Worm (Caenorhabditis elegans) whole organism, midembryonic: ENCODE data around the gene tag-250.
"Not testable (repeated sequence)": the region's sequence is repeated elsewhere in the genome, so short reads cannot be mapped to it uniquely, and the experiment has no call there.

Experiments used
- T22C8.4 ChIP-seq: fragments of 200-800 bp; sonication (Bioruptor generic); IDR thresholded peaks from 2 replicates; pipeline ENCODE4 v1.3.6; 2022; ENCODE audit warnings: missing genetic modification characterization, missing compliant biosample characterization
- cog-1 ChIP-seq: sonication (generic microtip); optimal IDR thresholded peaks from 2 replicates; lab custom pipeline; 2016; ENCODE audit warnings: missing genetic modification characterization, missing compliant biosample characterization
- flt-1 ChIP-seq: fragments of 200-800 bp; sonication (Bioruptor generic); IDR thresholded peaks from 2 replicates; pipeline ENCODE4 v1.3.6; 2022; ENCODE audit warnings: missing genetic modification characterization, missing compliant biosample characterization
- klf-2 ChIP-seq: fragments of 200-800 bp; sonication (Bioruptor generic); conservative IDR thresholded peaks from 2 replicates; pipeline ENCODE4 v1.3.6; 2022; ENCODE audit warnings: missing genetic modification reagents, missing genetic modification characterization, missing compliant biosample characterization
- med-1 ChIP-seq: sonication (generic microtip); optimal IDR thresholded peaks from 2 replicates; lab custom pipeline; 2017; ENCODE audit warnings: missing genetic modification characterization, mild to moderate bottlenecking, missing compliant biosample characterization, antibody characterized with exemption, missing genetic modification reagents; ENCODE audit not compliant: insufficient read depth
- ref-1 ChIP-seq: fragments of 200-800 bp; sonication (Bioruptor generic); conservative IDR thresholded peaks from 2 replicates; pipeline ENCODE4 v1.3.6; 2022; ENCODE audit warnings: missing genetic modification reagents, missing genetic modification characterization, missing compliant biosample characterization
- tab-1 ChIP-seq: fragments of 200-800 bp; sonication (Bioruptor generic); IDR thresholded peaks from 2 replicates; pipeline ENCODE4 v1.3.6; 2022; ENCODE audit warnings: missing genetic modification characterization, missing compliant biosample characterization
- ztf-23 ChIP-seq: fragments of 200-800 bp; sonication (Bioruptor generic); IDR thresholded peaks from 2 replicates; pipeline ENCODE4 v1.3.6; 2022; ENCODE audit warnings: missing genetic modification reagents, missing genetic modification characterization, missing compliant biosample characterization
- ztf-29 ChIP-seq: fragments of 200-800 bp; sonication (Bioruptor generic); IDR thresholded peaks from 2 replicates; pipeline ENCODE4 v1.3.6; 2022; ENCODE audit warnings: missing genetic modification reagents, missing genetic modification characterization, missing compliant biosample characterization

Gene tag-250

DNA sequence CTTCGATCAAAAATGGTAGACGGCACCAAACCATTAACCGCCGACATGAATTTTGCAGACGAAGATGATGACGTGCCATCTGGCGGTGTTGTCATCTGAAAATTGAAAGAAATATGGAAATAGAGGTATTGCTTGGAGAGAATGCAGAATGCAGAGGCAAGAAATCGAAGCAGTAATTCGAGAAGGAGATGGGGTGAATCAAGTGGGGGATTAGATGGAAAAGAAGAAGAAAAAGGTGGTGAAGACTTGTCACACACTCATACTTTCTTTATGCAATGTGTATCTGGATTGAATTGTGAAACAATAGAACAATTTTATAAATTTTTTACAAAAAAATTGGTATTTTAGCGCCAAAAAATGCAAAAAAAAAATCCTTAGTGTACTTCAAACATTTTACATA is at the start of gene tag-250:
TSS of gene tag-250 (minus strand) at position 101 of the 400 bp plus-strand sequence.
- TF ChIP-seq ztf-29 (no peak), flt-1 (GFP tag; lab: Robert Waterston, UW) (no peak), T22C8.4 (GFP tag; lab: Robert Waterston, UW) (no peak), klf-2 (no peak), cog-1 (no peak), tab-1 (GFP tag; lab: Robert Waterston, UW) (no peak)

DNA sequence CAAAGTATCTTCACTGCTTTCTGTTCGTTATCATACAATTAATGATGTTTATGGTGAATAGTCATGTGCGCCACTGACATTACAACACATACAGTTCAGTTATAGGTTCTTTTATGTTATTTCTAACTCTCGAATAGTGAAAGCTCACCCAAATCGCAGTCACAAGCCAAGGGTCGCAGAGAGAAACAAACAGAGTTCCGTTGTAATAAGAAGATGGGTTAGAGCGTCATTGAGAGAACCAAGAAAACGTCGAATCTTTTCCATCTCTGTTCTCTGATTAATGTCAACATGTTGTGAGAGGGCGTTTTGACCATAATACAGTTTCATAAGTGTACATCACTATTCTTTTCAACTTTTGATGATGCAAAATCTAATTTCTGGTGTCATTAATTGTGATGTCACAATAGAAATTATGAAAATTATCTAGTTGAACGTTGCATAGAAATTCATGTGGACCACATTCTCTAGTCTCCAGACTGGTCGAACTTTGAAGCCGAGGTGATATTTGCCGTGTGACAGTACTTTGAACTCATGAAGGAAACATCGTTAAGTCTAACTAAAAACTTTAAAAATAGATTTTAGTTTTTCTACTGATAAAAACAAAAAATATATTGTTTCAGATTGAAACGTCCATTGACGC is 49.4 kb upstream of the tag-250 start:
- TF ChIP-seq ztf-29 (no peak), ref-1 (no peak), med-1 (GFP tag; lab: Kevin White, UChicago) (no peak), ztf-23 (GFP tag; lab: Robert Waterston, UW) (no peak), cog-1 (no peak), klf-2 (no peak), tab-1 (GFP tag; lab: Robert Waterston, UW) (no peak)

DNA sequence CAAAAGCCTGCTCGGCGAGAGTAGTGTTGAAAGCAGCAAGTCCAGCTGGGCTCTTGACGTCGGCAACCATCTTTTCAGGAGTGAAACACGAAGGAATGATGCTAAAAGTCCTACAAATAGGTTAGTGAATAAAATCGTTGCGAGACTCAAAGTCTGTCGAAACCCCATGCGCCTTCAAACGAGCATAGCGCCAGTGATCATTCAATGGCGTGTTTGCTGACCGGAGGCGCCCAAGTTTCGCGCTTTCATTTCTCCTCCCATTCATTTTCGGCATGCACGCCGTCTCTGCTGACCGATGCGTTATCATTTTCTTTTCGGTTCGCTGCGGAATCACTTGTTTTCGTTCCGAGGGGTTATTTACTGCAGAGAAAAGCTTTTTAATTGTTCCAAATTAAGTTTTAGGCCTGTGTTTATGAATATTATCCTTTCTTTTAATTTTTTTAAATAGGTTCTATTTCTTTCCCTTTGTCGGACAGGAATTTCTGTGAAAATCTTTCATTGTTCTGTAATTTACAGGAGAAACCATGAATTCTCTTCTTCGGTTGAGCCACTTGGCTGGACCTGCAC is 48.6 kb upstream of the tag-250 start, which contains the start of the genes eef-1B.1 and aco-2:
TSS of gene eef-1B.1 (minus strand) at position 186 of the 567 bp plus-strand sequence.
TSS of gene aco-2 (plus strand) at position 517 of the 567 bp plus-strand sequence.
- TF ChIP-seq med-1 (GFP tag; lab: Kevin White, UChicago) (no peak), cog-1 (peak; percentile 1)

DNA sequence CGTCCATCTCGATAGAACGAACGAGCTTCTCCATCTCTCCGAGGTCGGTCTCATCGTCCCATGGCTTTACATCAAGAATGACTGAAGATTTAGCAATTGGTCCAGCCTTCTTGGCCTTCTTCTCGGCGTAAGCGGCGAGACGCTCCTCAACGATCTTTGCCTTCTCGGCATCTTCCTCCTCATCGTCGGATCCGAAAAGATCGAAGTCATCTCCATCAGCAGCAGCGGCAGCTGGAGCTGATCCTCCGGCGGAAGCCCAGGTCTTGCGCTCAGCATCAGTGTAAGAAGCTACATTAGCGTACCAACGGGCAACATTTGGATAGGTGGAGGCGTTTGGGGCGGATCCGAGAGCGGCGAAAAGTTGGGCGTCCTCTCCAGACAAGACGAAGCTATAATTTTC is 48.0 kb upstream of the tag-250 start:
- TF ChIP-seq flt-1 (GFP tag; lab: Robert Waterston, UW) (no peak), ztf-23 (GFP tag; lab: Robert Waterston, UW) (no peak), klf-2 (no peak), med-1 (GFP tag; lab: Kevin White, UChicago) (no peak), tab-1 (GFP tag; lab: Robert Waterston, UW) (no peak), ref-1 (no peak), T22C8.4 (GFP tag; lab: Robert Waterston, UW) (no peak), cog-1 (no peak)

DNA sequence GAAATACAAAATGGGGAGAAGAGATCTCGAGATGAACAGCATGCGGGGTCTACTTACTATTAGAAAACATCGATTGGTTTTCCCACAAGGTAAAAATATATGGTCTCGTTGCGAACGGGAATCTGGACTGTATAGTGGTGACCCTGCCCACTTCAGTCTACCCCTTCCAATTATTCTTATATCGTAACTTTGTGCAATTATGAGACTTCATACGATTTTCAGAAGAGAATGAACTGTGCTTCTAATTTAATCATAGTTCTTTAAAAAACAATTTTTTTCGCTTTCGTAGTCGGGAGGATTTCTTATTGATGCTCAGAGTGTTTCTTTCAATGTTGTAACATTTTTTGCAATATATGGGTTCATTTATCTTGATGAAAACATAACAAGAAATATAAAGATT is 47.3 kb upstream of the tag-250 start, which contains the start of gene F54H12.5:
TSS of gene F54H12.5 (minus strand) at position 101 of the 400 bp plus-strand sequence.
- TF ChIP-seq klf-2, result no peak
- TF ChIP-seq flt-1 (GFP tag; lab: Robert Waterston, UW), result no peak
- no peak for TF ChIP-seq med-1 (GFP tag; lab: Kevin White, UChicago)
- no peak for TF ChIP-seq tab-1 (GFP tag; lab: Robert Waterston, UW)
- no peak for TF ChIP-seq T22C8.4 (GFP tag; lab: Robert Waterston, UW)
- no peak for TF ChIP-seq ztf-23 (GFP tag; lab: Robert Waterston, UW)
- no peak for TF ChIP-seq ztf-29

DNA sequence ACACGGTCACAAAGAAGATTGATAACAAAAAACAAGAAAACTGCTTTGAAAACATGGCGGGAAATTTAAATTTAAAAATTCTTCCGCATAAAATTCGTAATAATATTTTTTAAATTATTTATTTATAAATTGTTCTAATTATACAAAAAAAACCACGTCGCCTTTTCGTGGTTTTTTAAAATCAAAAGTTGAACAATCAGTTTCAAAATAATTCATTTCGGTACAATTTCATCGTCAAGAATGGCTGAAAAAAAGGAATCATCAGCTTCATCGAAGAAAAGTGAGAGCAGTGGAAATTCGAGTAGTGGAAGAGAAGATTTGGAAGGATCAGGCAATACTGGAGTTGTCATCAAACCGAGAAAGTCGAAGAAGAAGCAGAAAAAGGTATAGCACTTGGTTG is 44.4 kb upstream of the tag-250 start, which contains the start of the genes F54H12.8 and F54H12.7:
TSS of gene F54H12.8 (minus strand) at position 101 of the 400 bp plus-strand sequence.
TSS of gene F54H12.7 (plus strand) at position 229 of the 400 bp plus-strand sequence.
- TF ChIP-seq med-1 (GFP tag; lab: Kevin White, UChicago) (no peak), ztf-29 (no peak), flt-1 (GFP tag; lab: Robert Waterston, UW) (no peak), tab-1 (GFP tag; lab: Robert Waterston, UW) (no peak), ref-1 (no peak), cog-1 (no peak), klf-2 (no peak), ztf-23 (GFP tag; lab: Robert Waterston, UW) (no peak), T22C8.4 (GFP tag; lab: Robert Waterston, UW) (no peak)

DNA sequence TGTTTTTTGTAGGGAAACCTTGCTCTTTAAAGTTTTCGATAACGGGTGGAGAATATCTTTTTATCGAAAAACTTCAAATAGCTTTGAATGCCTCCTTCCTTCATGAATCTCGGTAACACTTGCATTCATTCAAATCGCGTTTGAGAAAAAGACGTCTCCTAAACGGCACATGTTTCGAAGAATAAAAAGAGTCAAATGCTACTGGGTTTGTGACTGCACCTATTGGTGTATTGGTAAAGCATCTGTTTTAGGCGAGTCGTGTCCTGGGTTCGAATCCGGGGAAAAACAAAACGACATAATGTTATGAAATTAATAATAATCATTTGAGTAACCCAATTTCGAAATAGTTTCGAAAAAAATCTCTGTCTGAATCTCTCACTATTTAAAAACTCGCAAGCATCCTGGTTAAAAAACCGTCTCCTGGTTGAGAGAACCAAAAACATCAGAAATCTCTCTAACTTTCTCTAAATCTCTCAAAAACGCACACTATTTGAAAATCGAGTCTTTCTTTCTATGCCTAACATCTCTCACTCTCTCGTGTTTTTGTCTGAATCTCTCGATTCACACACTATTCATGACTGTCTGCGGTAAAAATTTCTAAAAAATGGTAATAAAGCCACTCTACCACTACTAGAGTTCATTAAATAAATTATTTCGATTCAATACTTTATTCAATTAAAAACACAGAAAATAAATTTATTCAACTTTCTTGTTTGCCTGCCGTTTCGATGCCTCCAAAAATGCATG is 41.4 kb upstream of the tag-250 start:
- TF ChIP-seq flt-1 (GFP tag; lab: Robert Waterston, UW), result 0 out of 2 replicates have a peak, but pooled peaks have one; percentile 53

DNA sequence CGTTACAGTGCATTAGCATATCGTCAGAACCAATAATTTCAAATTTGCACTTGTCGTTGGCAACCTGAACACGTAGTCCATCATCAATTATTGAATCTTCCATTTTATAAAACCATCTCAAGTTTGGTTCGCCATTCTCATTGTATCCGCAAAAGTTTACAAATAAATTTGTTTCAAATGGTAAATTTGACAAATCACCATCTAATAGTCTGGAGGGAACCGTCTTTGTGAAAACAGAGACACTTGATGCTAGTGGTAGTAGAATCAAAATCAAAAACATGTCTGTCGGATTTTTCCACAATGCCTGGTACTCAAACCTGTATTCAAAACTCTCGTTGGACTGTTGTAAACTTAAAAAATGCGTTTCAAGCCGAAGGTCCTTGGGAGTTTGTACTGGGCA is 39.6 kb upstream of the tag-250 start, which contains the start of gene F54H12.2:
TSS of gene F54H12.2 (plus strand) at position 301 of the 400 bp plus-strand sequence.
- not testable (repeated sequence) for TF ChIP-seq flt-1 (GFP tag; lab: Robert Waterston, UW); ref-1; cog-1

DNA sequence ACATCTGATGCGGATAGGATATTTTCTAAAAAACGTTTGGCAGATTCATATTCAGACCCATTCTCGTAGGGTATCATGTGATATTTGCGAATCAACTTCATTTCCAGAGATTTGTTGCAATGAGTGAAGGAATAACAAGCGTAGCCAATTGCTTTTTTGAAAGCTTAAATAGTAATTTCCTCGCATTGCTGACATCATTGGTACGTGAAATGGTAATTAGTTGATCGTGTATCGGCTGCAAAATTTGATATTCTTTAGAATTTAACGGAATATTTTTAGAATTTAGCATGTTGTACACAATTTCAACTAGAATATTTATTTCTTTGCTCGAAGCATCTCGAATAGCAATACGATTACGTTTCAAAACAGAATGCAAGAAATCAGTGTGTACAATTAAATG is 37.9 kb upstream of the tag-250 start, which contains the start of gene F54H12.4:
TSS of gene F54H12.4 (minus strand) at position 101 of the 400 bp plus-strand sequence.
- not testable (repeated sequence) for TF ChIP-seq ztf-23 (GFP tag; lab: Robert Waterston, UW); T22C8.4 (GFP tag; lab: Robert Waterston, UW); klf-2

DNA sequence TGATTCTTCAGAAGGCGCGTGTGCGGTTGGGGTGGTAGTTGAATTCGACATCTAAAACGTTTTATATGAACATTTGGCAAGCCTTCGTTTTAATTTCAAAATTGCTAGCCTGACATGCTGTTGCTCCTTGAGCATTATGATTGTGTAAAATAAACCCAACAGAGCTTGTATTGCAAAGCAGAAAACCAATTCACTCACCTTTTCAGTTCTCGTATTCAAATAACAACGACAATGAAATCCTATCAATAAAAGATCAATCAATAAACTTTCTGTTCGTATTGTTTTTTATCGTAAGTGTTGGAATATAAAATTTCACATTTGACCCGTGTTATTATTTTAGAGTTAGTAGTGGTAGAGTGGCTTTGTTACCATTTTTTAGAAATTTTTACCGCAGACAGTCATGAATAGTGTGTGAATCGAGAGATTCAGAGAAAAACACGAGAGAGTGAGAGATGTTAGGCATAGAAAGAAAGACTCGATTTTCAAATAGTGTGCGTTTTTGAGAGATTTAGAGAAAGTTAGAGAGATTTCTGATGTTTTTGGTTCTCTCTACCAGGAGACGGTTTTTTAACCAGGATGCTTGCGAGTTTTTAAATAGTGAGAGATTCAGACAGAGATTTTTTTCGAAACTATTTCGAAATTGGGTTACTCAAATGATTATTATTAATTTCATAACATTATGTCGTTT is 34.3 kb upstream of the tag-250 start, which contains the start of gene F54H12.10:
TSS of gene F54H12.10 (minus strand) at position 51 of the 688 bp plus-strand sequence.
- TF ChIP-seq ref-1; T22C8.4 (GFP tag; lab: Robert Waterston, UW); flt-1 (GFP tag; lab: Robert Waterston, UW): not testable (repeated sequence)
